Worm (Caenorhabditis elegans) whole organism, late embryonic: Measurements from ENCODE around the gene C34C12.8.
A peak's percentile ranks its signal among the peaks of the same experiment; 100 is the strongest.

Experiments
- C08G9.2 ChIP-seq: sonication (generic microtip); optimal IDR thresholded peaks from 2 replicates; lab custom pipeline; 2016; ENCODE audit warnings: mild to moderate bottlenecking, missing genetic modification characterization, moderate library complexity, missing compliant biosample characterization
- C38D4.7 ChIP-seq: fragments of 200-800 bp; sonication (Bioruptor generic); optimal IDR thresholded peaks from 2 replicates; lab custom pipeline; 2018; ENCODE audit warnings: mild to moderate bottlenecking, missing genetic modification characterization, moderate library complexity, missing compliant biosample characterization
- F13H6.1 ChIP-seq: sonication (generic microtip); optimal IDR thresholded peaks from 2 replicates; lab custom pipeline; 2016; ENCODE audit warnings: missing genetic modification characterization, missing compliant biosample characterization
- K09A11.1 ChIP-seq: sonication (generic microtip); optimal IDR thresholded peaks from 2 replicates; lab custom pipeline; 2017; ENCODE audit warnings: antibody characterized with exemption, mild to moderate bottlenecking, missing genetic modification characterization, missing compliant biosample characterization; ENCODE audit not compliant: insufficient read depth
- T23F11.4 ChIP-seq: fragments of 200-800 bp; sonication (Bioruptor generic); optimal IDR thresholded peaks from 2 replicates; lab custom pipeline; 2018; ENCODE audit warnings: mild to moderate bottlenecking, missing genetic modification characterization, missing compliant biosample characterization
- ahr-1 ChIP-seq: sonication (generic microtip); optimal IDR thresholded peaks from 2 replicates; lab custom pipeline; 2016; ENCODE audit warnings: missing genetic modification characterization, missing compliant biosample characterization
- ama-1 ChIP-seq: fragments of 150-350 bp; optimal IDR thresholded peaks from 2 replicates; lab custom pipeline; 2014
- ceh-14 ChIP-seq: sonication (generic microtip); optimal IDR thresholded peaks from 2 replicates; lab custom pipeline; 2016; ENCODE audit warnings: missing genotype, missing genetic modification characterization, missing compliant biosample characterization
- ceh-19 ChIP-seq: fragments of 200-800 bp; sonication (Bioruptor generic); optimal IDR thresholded peaks from 2 replicates; lab custom pipeline; 2018; ENCODE audit warnings: mild to moderate bottlenecking, missing genetic modification characterization, missing compliant biosample characterization
- ceh-24 ChIP-seq: sonication (generic microtip); optimal IDR thresholded peaks from 2 replicates; lab custom pipeline; 2016; ENCODE audit warnings: mild to moderate bottlenecking, missing genetic modification characterization, missing compliant biosample characterization
- ceh-31 ChIP-seq: sonication (generic microtip); optimal IDR thresholded peaks from 2 replicates; lab custom pipeline; 2016; ENCODE audit warnings: missing genetic modification characterization, missing compliant biosample characterization
- ceh-34 ChIP-seq: sonication (generic microtip); optimal IDR thresholded peaks from 2 replicates; lab custom pipeline; 2016; ENCODE audit warnings: mild to moderate bottlenecking, missing genetic modification characterization, missing compliant biosample characterization
- ceh-6 ChIP-seq: fragments of 200-800 bp; sonication (Bioruptor generic); optimal IDR thresholded peaks from 2 replicates; lab custom pipeline; 2018; ENCODE audit warnings: mild to moderate bottlenecking, missing genetic modification characterization, missing compliant biosample characterization
- ceh-9 ChIP-seq: sonication (generic microtip); optimal IDR thresholded peaks from 2 replicates; lab custom pipeline; 2016; ENCODE audit warnings: mild to moderate bottlenecking, missing genetic modification characterization, inconsistent platforms, missing compliant biosample characterization
- dmd-4 ChIP-seq: sonication (generic microtip); optimal IDR thresholded peaks from 2 replicates; lab custom pipeline; 2016; ENCODE audit warnings: borderline replicate concordance, missing genetic modification characterization, missing compliant biosample characterization
- dve-1 ChIP-seq: sonication (generic microtip); optimal IDR thresholded peaks from 2 replicates; lab custom pipeline; 2017; ENCODE audit warnings: antibody characterized with exemption, mild to moderate bottlenecking, missing genetic modification characterization, missing compliant biosample characterization
- elt-2 ChIP-seq: sonication (generic microtip); optimal IDR thresholded peaks from 2 replicates; lab custom pipeline; 2016; ENCODE audit warnings: missing genetic modification reagents, missing genetic modification characterization, missing compliant biosample characterization
- elt-4 ChIP-seq: sonication (generic microtip); optimal IDR thresholded peaks from 2 replicates; lab custom pipeline; 2016; ENCODE audit warnings: missing genetic modification characterization, missing compliant biosample characterization
- gmeb-2 ChIP-seq: sonication (generic microtip); optimal IDR thresholded peaks from 2 replicates; lab custom pipeline; 2016; ENCODE audit warnings: missing genetic modification characterization, inconsistent platforms, missing compliant biosample characterization
- hlh-13 ChIP-seq: fragments of 200-800 bp; sonication (Bioruptor generic); optimal IDR thresholded peaks from 2 replicates; lab custom pipeline; 2018; ENCODE audit warnings: mild to moderate bottlenecking, missing genetic modification characterization, missing compliant biosample characterization
- hlh-15 ChIP-seq: sonication (generic microtip); optimal IDR thresholded peaks from 2 replicates; lab custom pipeline; 2016; ENCODE audit warnings: missing genetic modification characterization, missing compliant biosample characterization
- hlh-30 ChIP-seq: sonication (generic microtip); optimal IDR thresholded peaks from 2 replicates; lab custom pipeline; 2017; ENCODE audit warnings: antibody characterized with exemption, missing genetic modification characterization, missing compliant biosample characterization; ENCODE audit not compliant: insufficient read depth
- hlh-6 ChIP-seq: sonication (generic microtip); optimal IDR thresholded peaks from 2 replicates; lab custom pipeline; 2016; ENCODE audit warnings: missing genotype, missing genetic modification characterization, missing compliant biosample characterization
- hlh-8 ChIP-seq: sonication (generic microtip); optimal IDR thresholded peaks from 2 replicates; lab custom pipeline; 2016; ENCODE audit warnings: missing genotype, missing genetic modification characterization, missing compliant biosample characterization
- lim-6 ChIP-seq: sonication (generic microtip); optimal IDR thresholded peaks from 2 replicates; lab custom pipeline; 2016; ENCODE audit warnings: missing genetic modification characterization, missing compliant biosample characterization
- lin-11 ChIP-seq: fragments of 200-800 bp; sonication (Bioruptor generic); optimal IDR thresholded peaks from 2 replicates; lab custom pipeline; 2018; ENCODE audit warnings: mild to moderate bottlenecking, missing genetic modification characterization, missing compliant biosample characterization
- madf-2 ChIP-seq: sonication (generic microtip); optimal IDR thresholded peaks from 2 replicates; lab custom pipeline; 2017; ENCODE audit warnings: missing genetic modification characterization, missing compliant biosample characterization
- mec-3 ChIP-seq: sonication (generic microtip); optimal IDR thresholded peaks from 2 replicates; lab custom pipeline; 2016; ENCODE audit warnings: borderline replicate concordance, missing genetic modification characterization, missing compliant biosample characterization
- nhr-11 ChIP-seq: fragments of 150-350 bp; optimal IDR thresholded peaks from 2 replicates; lab custom pipeline; 2014; ENCODE audit warnings: missing biosample characterization, missing genetic modification characterization
- nhr-232 ChIP-seq: sonication (generic microtip); optimal IDR thresholded peaks from 2 replicates; lab custom pipeline; 2016; ENCODE audit warnings: missing genetic modification characterization, missing compliant biosample characterization
- npax-4 ChIP-seq: sonication (generic microtip); optimal IDR thresholded peaks from 2 replicates; lab custom pipeline; 2016; ENCODE audit warnings: missing genetic modification characterization, missing compliant biosample characterization
- odd-2 ChIP-seq: sonication (generic microtip); optimal IDR thresholded peaks from 2 replicates; lab custom pipeline; 2017; ENCODE audit warnings: antibody characterized with exemption, mild to moderate bottlenecking, missing genetic modification characterization, missing compliant biosample characterization
- pag-3 ChIP-seq: sonication (generic microtip); optimal IDR thresholded peaks from 2 replicates; lab custom pipeline; 2016; ENCODE audit warnings: missing compliant biosample characterization, missing genetic modification characterization, borderline replicate concordance
- pat-9 ChIP-seq: fragments of 200-800 bp; sonication (Bioruptor generic); optimal IDR thresholded peaks from 2 replicates; lab custom pipeline; 2018; ENCODE audit warnings: mild to moderate bottlenecking, missing genetic modification characterization, moderate library complexity, missing compliant biosample characterization
- pax-1 ChIP-seq: fragments of 150-350 bp; optimal IDR thresholded peaks from 2 replicates; lab custom pipeline; 2014; ENCODE audit warnings: missing biosample characterization, missing genetic modification characterization
- pha-2 ChIP-seq: sonication (generic microtip); optimal IDR thresholded peaks from 2 replicates; lab custom pipeline; 2017; ENCODE audit warnings: mild to moderate bottlenecking, missing genetic modification characterization, missing compliant biosample characterization
- pha-4 ChIP-seq: fragments of 150-350 bp; optimal IDR thresholded peaks from 2 replicates; lab custom pipeline; 2018; ENCODE audit warnings: missing biosample characterization, missing genetic modification reagents, missing genetic modification characterization
- ref-2 ChIP-seq: sonication (generic microtip); optimal IDR thresholded peaks from 2 replicates; lab custom pipeline; 2016; ENCODE audit warnings: missing genetic modification characterization, missing compliant biosample characterization
- rnt-1 ChIP-seq: sonication (generic microtip); optimal IDR thresholded peaks from 2 replicates; lab custom pipeline; 2016; ENCODE audit warnings: missing genetic modification characterization, missing compliant biosample characterization
- sox-2 ChIP-seq: fragments of 200-800 bp; sonication (Bioruptor generic); IDR thresholded peaks from 2 replicates; pipeline ENCODE4 v1.3.6; 2022; ENCODE audit warnings: missing genetic modification reagents, missing genetic modification characterization, missing compliant biosample characterization
- sox-4 ChIP-seq: sonication (generic microtip); optimal IDR thresholded peaks from 2 replicates; lab custom pipeline; 2017; ENCODE audit warnings: mild to moderate bottlenecking, missing genetic modification characterization, inconsistent platforms, missing compliant biosample characterization
- syd-9 ChIP-seq: sonication (generic microtip); optimal IDR thresholded peaks from 2 replicates; lab custom pipeline; 2016; ENCODE audit warnings: mild to moderate bottlenecking, missing genetic modification characterization, moderate library complexity, missing compliant biosample characterization
- tbx-2 ChIP-seq: sonication (generic microtip); optimal IDR thresholded peaks from 2 replicates; lab custom pipeline; 2016; ENCODE audit warnings: missing genetic modification characterization, missing compliant biosample characterization
- unc-42 ChIP-seq: sonication (generic microtip); optimal IDR thresholded peaks from 2 replicates; lab custom pipeline; 2016; ENCODE audit warnings: missing genotype, missing genetic modification characterization, missing compliant biosample characterization
- ztf-16 ChIP-seq: sonication (generic microtip); optimal IDR thresholded peaks from 2 replicates; lab custom pipeline; 2017; ENCODE audit warnings: missing genetic modification characterization, missing compliant biosample characterization

The C34C12.8 gene

DNA sequence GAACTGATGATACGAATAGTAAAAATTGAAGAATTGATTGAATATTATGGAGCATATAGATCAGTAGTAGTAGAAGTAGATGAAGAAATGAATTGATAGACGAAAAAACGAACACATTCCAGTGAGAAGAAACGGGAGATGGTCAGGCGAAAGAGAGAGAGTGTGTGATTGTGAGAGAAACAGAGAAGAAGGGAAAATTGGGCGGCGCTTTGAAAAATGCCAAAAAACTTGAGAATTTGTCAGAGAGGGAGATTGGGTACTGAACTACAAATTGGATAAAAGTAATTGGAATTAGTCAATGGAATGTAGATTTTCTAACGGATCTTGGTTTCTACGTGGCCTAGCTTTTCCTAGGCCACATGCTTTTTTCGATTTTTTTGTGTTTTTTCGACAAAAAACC is 28.0 kb downstream of the C34C12.8 start, which contains the start of gene C34C12.7:
TSS of gene C34C12.7 (minus strand) at position 118 of the 400 bp plus-strand sequence.
- TF ChIP-seq hlh-13 (GFP tag; lab: Kevin White, UChicago): no peak
- TF ChIP-seq odd-2 (tag; lab: Kevin White, UChicago): no peak
- TF ChIP-seq K09A11.1 (tag; lab: Kevin White, UChicago): no peak
- TF ChIP-seq ceh-34 (tag; lab: Kevin White, UChicago): no peak
- TF ChIP-seq pha-4: no peak
- no peak for TF ChIP-seq ceh-31 (tag; lab: Kevin White, UChicago)
- TF ChIP-seq syd-9 (tag; lab: Kevin White, UChicago): no peak
- TF ChIP-seq C38D4.7 (GFP tag; lab: Kevin White, UChicago): no peak
- TF ChIP-seq, all 69 proteins: peak for 0

DNA sequence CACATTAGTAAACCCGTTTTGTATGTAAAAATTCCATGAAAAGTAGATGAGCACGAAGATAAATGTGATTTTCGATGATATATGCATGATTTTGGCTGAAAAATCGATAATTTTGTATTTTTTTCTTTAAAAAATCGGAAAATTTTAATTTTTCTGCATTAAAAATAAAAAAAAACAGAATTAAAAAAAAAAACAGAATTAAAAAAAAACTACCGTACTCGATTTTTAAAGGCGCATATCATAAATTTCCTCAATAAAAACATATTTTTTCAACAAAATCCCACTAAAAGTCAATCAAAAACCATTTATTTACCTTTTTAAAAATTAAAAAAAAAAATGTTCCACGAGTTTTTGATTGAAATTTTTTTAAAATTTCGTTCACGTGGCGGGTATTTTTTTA is 32.9 kb downstream of the C34C12.8 start, which contains the start of gene gly-14:
TSS of gene gly-14 (minus strand) at position 101 of the 400 bp plus-strand sequence.
- TF ChIP-seq pat-9 (tag; lab: Kevin White, UChicago) (no peak), ceh-24 (no peak), pha-2 (tag; lab: Kevin White, UChicago) (no peak), pha-4 (no peak), nhr-232 (no peak), C38D4.7 (GFP tag; lab: Kevin White, UChicago) (no peak), T23F11.4 (GFP tag; lab: Kevin White, UChicago) (no peak), dmd-4 (no peak), lin-11 (tag; lab: Kevin White, UChicago) (no peak), pag-3 (tag; lab: Kevin White, UChicago) (no peak), rnt-1 (tag; lab: Kevin White, UChicago) (no peak), ceh-19 (GFP tag; lab: Kevin White, UChicago) (no peak)
- TF ChIP-seq, all 69 proteins: peak for 0

DNA sequence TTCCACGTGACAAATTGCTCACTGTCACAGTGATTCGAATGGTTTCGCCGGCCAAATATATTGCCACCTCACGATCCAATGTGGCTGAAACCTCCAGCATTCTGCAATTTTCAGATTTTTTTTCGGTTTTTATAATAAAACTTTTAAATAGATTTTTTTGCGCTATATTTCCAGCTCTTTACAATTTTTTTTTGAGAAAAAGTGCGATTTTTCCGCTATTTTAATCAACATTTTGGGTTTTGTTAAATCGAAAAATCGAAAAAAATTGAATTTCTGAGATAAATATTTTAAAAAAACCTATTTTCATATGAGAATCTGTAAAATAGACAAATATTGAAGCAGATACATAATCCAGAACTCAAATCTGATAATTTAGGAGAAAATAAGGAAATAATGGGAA is 38.8 kb downstream of the C34C12.8 start, which contains the start of gene M01F1.9:
TSS of gene M01F1.9 (minus strand) at position 101 of the 400 bp plus-strand sequence.
- no peak for TF ChIP-seq dve-1 (tag; lab: Kevin White, UChicago)
- TF ChIP-seq F13H6.1: no peak
- no peak for TF ChIP-seq pag-3 (tag; lab: Kevin White, UChicago)
- TF ChIP-seq npax-4 (tag; lab: Kevin White, UChicago): no peak
- TF ChIP-seq unc-42 (tag; lab: Kevin White, UChicago): no peak
- TF ChIP-seq syd-9 (tag; lab: Kevin White, UChicago): no peak
- no peak for TF ChIP-seq ceh-6
- TF ChIP-seq pax-1 (tag; lab: Kevin White, UChicago): no peak
- TF ChIP-seq hlh-6: no peak
- TF ChIP-seq dmd-4: no peak
- TF ChIP-seq sox-4: no peak
- TF ChIP-seq lim-6: no peak
- TF ChIP-seq rnt-1 (tag; lab: Kevin White, UChicago): no peak
- TF ChIP-seq sox-2: no peak
- no peak for TF ChIP-seq elt-4 (tag; lab: Kevin White, UChicago)
- TF ChIP-seq pat-9 (tag; lab: Kevin White, UChicago): no peak
- no peak for TF ChIP-seq ahr-1 (tag; lab: Kevin White, UChicago)
- TF ChIP-seq tbx-2 (tag; lab: Kevin White, UChicago): no peak
- TF ChIP-seq nhr-11 (tag; lab: Kevin White, UChicago): no peak

DNA sequence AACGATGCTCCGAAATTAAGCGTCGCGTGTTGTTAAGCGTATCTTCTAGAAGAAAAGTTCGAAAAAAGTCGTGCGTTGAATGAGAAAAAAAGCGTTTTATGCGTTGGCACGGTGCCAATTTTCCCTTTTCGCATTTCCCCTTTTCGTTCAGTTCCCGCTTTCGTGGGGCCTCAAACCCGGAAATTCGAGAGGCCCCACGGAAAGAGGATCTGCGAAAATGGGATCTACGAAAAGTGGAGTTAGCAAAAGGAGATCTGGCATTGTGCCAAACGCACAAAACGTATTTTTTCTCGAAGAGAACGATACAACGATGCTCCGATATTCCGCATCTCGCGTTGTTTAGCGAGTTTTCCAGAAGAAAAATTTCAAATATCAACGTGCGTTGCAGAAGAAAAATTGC is 39.6 kb downstream of the C34C12.8 start:
- peak; percentile 87 for TF ChIP-seq madf-2 (tag; lab: Kevin White, UChicago)
- peak; percentile 91 for TF ChIP-seq sox-4
- peak; percentile 100 for TF ChIP-seq ref-2 (tag; lab: Kevin White, UChicago)
- TF ChIP-seq elt-2 (tag; lab: Kevin White, UChicago): peak; percentile 100
- TF ChIP-seq npax-4 (tag; lab: Kevin White, UChicago): peak; percentile 89
- TF ChIP-seq C38D4.7 (GFP tag; lab: Kevin White, UChicago): peak; percentile 93
- peak; percentile 100 for TF ChIP-seq rnt-1 (tag; lab: Kevin White, UChicago)
- peak; percentile 100 for TF ChIP-seq C08G9.2 (tag; lab: Kevin White, UChicago)
- TF ChIP-seq nhr-232: peak; percentile 94
- TF ChIP-seq hlh-15: peak; percentile 98
- no peak for TF ChIP-seq ama-1 (lab: Kevin White, UChicago)
- no peak for TF ChIP-seq pax-1 (tag; lab: Kevin White, UChicago)
- TF ChIP-seq ceh-9 (tag; lab: Kevin White, UChicago): no peak
- TF ChIP-seq pat-9 (tag; lab: Kevin White, UChicago): peak; percentile 79
- peak; percentile 100 for TF ChIP-seq ceh-14 (tag; lab: Kevin White, UChicago)
- peak; percentile 92 for TF ChIP-seq T23F11.4 (GFP tag; lab: Kevin White, UChicago)
- TF ChIP-seq unc-42 (tag; lab: Kevin White, UChicago): peak; percentile 91
- TF ChIP-seq nhr-11 (tag; lab: Kevin White, UChicago): no peak
- no peak for TF ChIP-seq K09A11.1 (tag; lab: Kevin White, UChicago)
- peak; percentile 100 for TF ChIP-seq mec-3 (tag; lab: Kevin White, UChicago)
- no peak for TF ChIP-seq hlh-30 (tag; lab: Kevin White, UChicago)
- peak; percentile 98 for TF ChIP-seq ztf-16
- TF ChIP-seq gmeb-2 (tag; lab: Kevin White, UChicago): peak; percentile 96
- peak; percentile 100 for TF ChIP-seq hlh-8
